Worm (Caenorhabditis elegans) whole organism, L4 larva: ENCODE data around the gene piit-1.

ENCODE experiments used
- F37D6.2 ChIP-seq: sonication (generic microtip); optimal IDR thresholded peaks from 2 replicates; lab custom pipeline; 2016; ENCODE audit warnings: mild to moderate bottlenecking, missing genetic modification characterization, missing compliant biosample characterization
- F44E2.7 ChIP-seq: fragments of 200-800 bp; sonication (Bioruptor generic); IDR thresholded peaks from 2 replicates; pipeline ENCODE4 v2.1.2; 2022; ENCODE audit warnings: missing genetic modification characterization, missing compliant biosample characterization
- T20F7.1 ChIP-seq: fragments of 200-800 bp; sonication (Bioruptor generic); optimal IDR thresholded peaks from 2 replicates; lab custom pipeline; 2018; ENCODE audit warnings: mild to moderate bottlenecking, missing genetic modification characterization, missing compliant biosample characterization
- Y105C5A.15 ChIP-seq: fragments of 200-800 bp; sonication (Bioruptor generic); IDR thresholded peaks from 2 replicates; pipeline ENCODE4 v1.3.6; 2022; ENCODE audit warnings: missing genetic modification characterization, missing compliant biosample characterization
- Y5F2A.4 ChIP-seq: fragments of 200-800 bp; sonication (Bioruptor generic); optimal IDR thresholded peaks from 2 replicates; lab custom pipeline; 2018; ENCODE audit warnings: mild to moderate bottlenecking, missing genetic modification characterization, missing compliant biosample characterization
- Y75B8A.6 ChIP-seq: fragments of 200-800 bp; sonication (Bioruptor generic); IDR thresholded peaks from 2 replicates; pipeline ENCODE4 v1.3.6; 2022; ENCODE audit warnings: missing genetic modification reagents, missing genetic modification characterization, missing compliant biosample characterization
- ZK546.5 ChIP-seq, 2 experiments: sonication (generic microtip); optimal IDR thresholded peaks; 2 replicates each; lab custom pipeline; 2017; ENCODE audit warnings: missing biosample characterization in 2 of 2, missing genetic modification characterization in 2 of 2
- aha-1 ChIP-seq: fragments of 150-350 bp; peaks from one replicate; lab custom pipeline; 2014; ENCODE audit warnings: missing biosample characterization, missing genetic modification characterization
- aly-2 ChIP-seq: sonication (generic microtip); optimal IDR thresholded peaks from 2 replicates; lab custom pipeline; 2018; ENCODE audit warnings: missing biosample characterization, missing genetic modification characterization
- ama-1 ChIP-seq: fragments of 150-350 bp; optimal IDR thresholded peaks from 2 replicates; lab custom pipeline; 2014; ENCODE audit warnings: inconsistent platforms, mixed read lengths
- attf-4 ChIP-seq: sonication (generic microtip); optimal IDR thresholded peaks from 3 replicates; lab custom pipeline; 2017; ENCODE audit warnings: missing biosample characterization, missing genetic modification characterization
- ceh-20 ChIP-seq: fragments of 200-800 bp; sonication (Bioruptor generic); IDR thresholded peaks from 2 replicates; pipeline ENCODE4 v1.3.6; 2022; ENCODE audit warnings: missing genetic modification reagents, missing genetic modification characterization, missing compliant biosample characterization
- ceh-32 ChIP-seq: sonication (generic microtip); optimal IDR thresholded peaks from 2 replicates; lab custom pipeline; 2016; ENCODE audit warnings: mild to moderate bottlenecking, missing genetic modification characterization, missing compliant biosample characterization; ENCODE audit not compliant: poor library complexity
- ceh-44 ChIP-seq: fragments of 200-800 bp; sonication (Bioruptor generic); IDR thresholded peaks from 2 replicates; pipeline ENCODE4 v1.3.6; 2022; ENCODE audit warnings: missing genetic modification reagents, missing genetic modification characterization, missing compliant biosample characterization
- cey-2 ChIP-seq: sonication (generic microtip); optimal IDR thresholded peaks from 3 replicates; lab custom pipeline; 2017; ENCODE audit warnings: missing genetic modification characterization, mild to moderate bottlenecking, missing compliant biosample characterization, antibody characterized with exemption, borderline replicate concordance; ENCODE audit not compliant: insufficient read depth
- daf-12 ChIP-seq: fragments of 150-350 bp; optimal IDR thresholded peaks from 2 replicates; lab custom pipeline; 2014; ENCODE audit warnings: missing biosample characterization, missing genetic modification reagents, missing genetic modification characterization
- daf-16 ChIP-seq, 3 experiments: sonication (generic microtip); optimal IDR thresholded peaks; 2 replicates each; lab custom pipeline; 2016 to 2017; ENCODE audit warnings: missing genetic modification characterization in 3 of 3, missing genetic modification reagents in 3 of 3, mild to moderate bottlenecking in 2 of 3, missing compliant biosample characterization in 2 of 3, missing biosample characterization in 1 of 3, moderate library complexity in 1 of 3
- daf-19 ChIP-seq: fragments of 200-800 bp; sonication (Bioruptor generic); conservative IDR thresholded peaks from 2 replicates; pipeline ENCODE4 v1.3.6; 2022; ENCODE audit warnings: missing genetic modification characterization, missing compliant biosample characterization
- dmd-6 ChIP-seq: fragments of 200-800 bp; sonication (Bioruptor generic); IDR thresholded peaks from 2 replicates; pipeline ENCODE4 v1.3.6; 2022; ENCODE audit warnings: missing genetic modification reagents, missing genetic modification characterization, missing compliant biosample characterization
- dmd-8 ChIP-seq: fragments of 200-800 bp; sonication (Bioruptor generic); IDR thresholded peaks from 2 replicates; pipeline ENCODE4 v1.3.6; 2022; ENCODE audit warnings: missing genetic modification characterization, missing compliant biosample characterization
- dmd-9 ChIP-seq: fragments of 200-800 bp; sonication (Bioruptor generic); IDR thresholded peaks from 2 replicates; pipeline ENCODE4 v1.3.6; 2022; ENCODE audit warnings: missing genetic modification reagents, missing genetic modification characterization, missing compliant biosample characterization
- duxl-1 ChIP-seq: sonication (generic microtip); optimal IDR thresholded peaks from 2 replicates; lab custom pipeline; 2016; ENCODE audit warnings: mild to moderate bottlenecking, missing genetic modification characterization, moderate library complexity, missing compliant biosample characterization; ENCODE audit not compliant: poor library complexity
- dve-1 ChIP-seq: sonication (generic microtip); optimal IDR thresholded peaks from 2 replicates; lab custom pipeline; 2017; ENCODE audit warnings: antibody characterized with exemption, mild to moderate bottlenecking, missing genetic modification characterization, missing compliant biosample characterization; ENCODE audit not compliant: insufficient read depth
- gei-8 ChIP-seq: fragments of 200-800 bp; sonication (Bioruptor generic); optimal IDR thresholded peaks from 2 replicates; lab custom pipeline; 2018; ENCODE audit warnings: mild to moderate bottlenecking, missing genetic modification characterization, missing compliant biosample characterization
- hif-1 ChIP-seq, 2 experiments: sonication (generic microtip); optimal IDR thresholded peaks; 2 replicates each; lab custom pipeline; 2016 to 2017; ENCODE audit warnings: missing compliant biosample characterization in 2 of 2, missing genetic modification characterization in 2 of 2, missing genetic modification reagents in 2 of 2, missing genotype in 2 of 2, mild to moderate bottlenecking in 1 of 2
- hlh-11 ChIP-seq: fragments of 200-800 bp; sonication (Bioruptor generic); optimal IDR thresholded peaks from 2 replicates; lab custom pipeline; 2018; ENCODE audit warnings: mild to moderate bottlenecking, missing genetic modification characterization, missing compliant biosample characterization
- hlh-30 ChIP-seq: sonication (generic microtip); optimal IDR thresholded peaks from 2 replicates; lab custom pipeline; 2017; ENCODE audit warnings: antibody characterized with exemption, mild to moderate bottlenecking, missing genetic modification characterization, missing compliant biosample characterization; ENCODE audit not compliant: insufficient read depth
- lim-7 ChIP-seq: fragments of 200-800 bp; sonication (Bioruptor generic); IDR thresholded peaks from 2 replicates; pipeline ENCODE4 v1.3.6; 2022; ENCODE audit warnings: missing genetic modification characterization, missing compliant biosample characterization
- lin-39 ChIP-seq: fragments of 150-350 bp; optimal IDR thresholded peaks from 2 replicates; lab custom pipeline; 2014; ENCODE audit warnings: missing biosample characterization, missing genetic modification reagents, missing genetic modification characterization
- lir-3 ChIP-seq: sonication (generic microtip); optimal IDR thresholded peaks from 2 replicates; lab custom pipeline; 2016; ENCODE audit warnings: mild to moderate bottlenecking, missing genetic modification characterization, missing compliant biosample characterization
- lsy-2 ChIP-seq, 2 experiments: fragments of 150-350 bp in 1 of 2; sonication (generic microtip) in 1 of 2; optimal IDR thresholded peaks; 2 replicates each; lab custom pipeline; 2014 to 2017; ENCODE audit warnings: missing biosample characterization in 2 of 2, missing genetic modification characterization in 2 of 2
- mdl-1 ChIP-seq, 2 experiments: fragments of 150-350 bp in 1 of 2; sonication (generic microtip) in 1 of 2; optimal IDR thresholded peaks; 2 replicates each; lab custom pipeline; 2014 to 2017; ENCODE audit warnings: missing biosample characterization in 2 of 2, missing genetic modification characterization in 2 of 2
- mep-1 ChIP-seq: fragments of 150-350 bp; sonication (generic microtip); optimal IDR thresholded peaks from 3 replicates; lab custom pipeline; 2014; ENCODE audit warnings: missing biosample characterization, missing genetic modification characterization
- mxl-3 ChIP-seq: fragments of 200-800 bp; sonication (Bioruptor generic); optimal IDR thresholded peaks from 2 replicates; lab custom pipeline; 2018; ENCODE audit warnings: mild to moderate bottlenecking, missing genetic modification characterization, missing compliant biosample characterization
- nhr-11 ChIP-seq: fragments of 150-350 bp; optimal IDR thresholded peaks from 2 replicates; lab custom pipeline; 2014; ENCODE audit warnings: missing biosample characterization, missing genetic modification characterization
- nhr-28 ChIP-seq: fragments of 150-350 bp; optimal IDR thresholded peaks from 2 replicates; lab custom pipeline; 2014; ENCODE audit warnings: missing biosample characterization, missing genetic modification characterization
- nhr-41 ChIP-seq: fragments of 200-800 bp; sonication (Bioruptor generic); IDR thresholded peaks from 2 replicates; pipeline ENCODE4 v1.3.6; 2022; ENCODE audit warnings: missing genetic modification reagents, missing genetic modification characterization, missing compliant biosample characterization
- nhr-48 ChIP-seq: sonication (generic microtip); optimal IDR thresholded peaks from 2 replicates; lab custom pipeline; 2016; ENCODE audit warnings: mild to moderate bottlenecking, missing genetic modification characterization, missing compliant biosample characterization
- nhr-6 ChIP-seq: fragments of 150-350 bp; optimal IDR thresholded peaks from 2 replicates; lab custom pipeline; 2014; ENCODE audit warnings: missing biosample characterization, missing genetic modification characterization
- nhr-76 ChIP-seq: fragments of 150-350 bp; optimal IDR thresholded peaks from 2 replicates; lab custom pipeline; 2014; ENCODE audit warnings: missing biosample characterization, missing genetic modification characterization
- nhr-77 ChIP-seq: fragments of 150-350 bp; optimal IDR thresholded peaks from 2 replicates; lab custom pipeline; 2014; ENCODE audit warnings: missing biosample characterization, missing genetic modification characterization
- pha-4 ChIP-seq, 2 experiments: fragments of 150-350 bp in 1 of 2; fragments of 200-800 bp in 1 of 2; sonication (Bioruptor generic) in 1 of 2; IDR thresholded peaks in 1 of 2; optimal IDR thresholded peaks in 1 of 2; 2 replicates each; pipeline versions ENCODE4 v1.3.6 to Lab custom; 2014 to 2022; ENCODE audit warnings: missing genetic modification characterization in 2 of 2, missing genetic modification reagents in 2 of 2, missing biosample characterization in 1 of 2, missing compliant biosample characterization in 1 of 2
- rbr-2 ChIP-seq: sonication (generic microtip); optimal IDR thresholded peaks from 2 replicates; lab custom pipeline; 2016; ENCODE audit warnings: missing genotype, missing genetic modification characterization, missing compliant biosample characterization
- set-16 ChIP-seq: fragments of 200-800 bp; sonication (Bioruptor generic); IDR thresholded peaks from 2 replicates; pipeline ENCODE4 v1.3.6; 2022; ENCODE audit warnings: missing genetic modification reagents, missing genetic modification characterization, missing compliant biosample characterization
- skn-1 ChIP-seq: fragments of 150-350 bp; optimal IDR thresholded peaks from 2 replicates; lab custom pipeline; 2014; ENCODE audit warnings: missing biosample characterization, missing genetic modification characterization
- snpc-4 ChIP-seq: fragments of 150-350 bp; optimal IDR thresholded peaks from 2 replicates; lab custom pipeline; 2014; ENCODE audit warnings: missing biosample characterization, missing genetic modification characterization
- tag-97 ChIP-seq: fragments of 200-800 bp; sonication (Bioruptor generic); IDR thresholded peaks from 2 replicates; pipeline ENCODE4 v1.3.6; 2022; ENCODE audit warnings: missing genetic modification characterization, missing compliant biosample characterization
- tra-1 ChIP-seq: fragments of 200-800 bp; sonication (Bioruptor generic); IDR thresholded peaks from 2 replicates; pipeline ENCODE4 v1.3.6; 2022; ENCODE audit warnings: missing genetic modification reagents, missing genetic modification characterization, missing compliant biosample characterization
- zag-1 ChIP-seq: fragments of 150-350 bp; optimal IDR thresholded peaks from 2 replicates; lab custom pipeline; 2014; ENCODE audit warnings: missing biosample characterization, missing genetic modification characterization
- zip-2 ChIP-seq: fragments of 150-350 bp; optimal IDR thresholded peaks from 2 replicates; lab custom pipeline; 2014; ENCODE audit warnings: missing biosample characterization, missing genetic modification characterization
- ztf-11 ChIP-seq: fragments of 150-350 bp; optimal IDR thresholded peaks from 2 replicates; lab custom pipeline; 2014; ENCODE audit warnings: missing biosample characterization, missing genetic modification characterization

piit-1 gene

DNA sequence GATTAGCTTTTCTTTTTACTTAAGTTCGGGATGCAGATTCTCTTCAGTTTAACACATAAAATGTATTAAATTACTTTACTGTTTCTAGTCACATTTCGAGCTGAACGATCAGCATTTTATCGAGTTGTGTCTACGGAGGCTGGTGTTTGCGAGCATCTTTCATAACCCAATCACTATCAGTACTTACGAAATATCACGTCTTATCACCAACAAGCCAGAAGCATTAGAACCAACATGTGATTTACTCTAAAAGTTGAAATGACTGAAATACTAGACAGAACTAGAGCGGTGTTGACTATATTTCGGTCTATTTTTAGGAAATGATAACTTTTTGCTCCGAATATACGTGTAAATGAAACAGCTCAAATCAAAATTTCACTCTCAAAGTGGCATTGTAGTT lies 38.5 kb upstream of the piit-1 start (continued):
- TF ChIP-seq pha-4 (GFP tag; IDR thresholded peaks at IDR 0.05; lab: Robert Waterston, UW) (no peak), pha-4 (tag; optimal IDR thresholded peaks at IDR 0.05; lab: Kevin White, UChicago) (no peak), skn-1 (tag; lab: Kevin White, UChicago) (no peak), mep-1 (no peak), dmd-8 (no peak), nhr-48 (tag; lab: Kevin White, UChicago) (peak; percentile 18), nhr-41 (GFP tag; lab: Robert Waterston, UW) (no peak), F44E2.7 (GFP tag; lab: Robert Waterston, UW) (no peak), set-16 (no peak), duxl-1 (tag; lab: Kevin White, UChicago) (no peak), Y75B8A.6 (GFP tag; lab: Robert Waterston, UW) (no peak), nhr-6 (tag; lab: Kevin White, UChicago) (no peak), ZK546.5 (tag; optimal IDR thresholded peaks at IDR 0.05; lab: Kevin White, UChicago) (no peak), rbr-2 (tag; lab: Kevin White, UChicago) (no peak), daf-12 (no peak), lim-7 (GFP tag; lab: Robert Waterston, UW) (no peak), aly-2 (tag; lab: Kevin White, UChicago) (no peak), nhr-28 (peak; percentile 75), gei-8 (GFP tag; lab: Kevin White, UChicago) (no peak), dmd-9 (no peak), aha-1 (tag; lab: Kevin White, UChicago) (no peak), hlh-30 (tag; lab: Kevin White, UChicago) (peak; percentile 45), daf-16 (GFP tag; optimal IDR thresholded peaks at IDR 0.05; lab: Kevin White, UChicago) (no peak), daf-16 (tag; optimal IDR thresholded peaks at IDR 0.05; lab: Kevin White, UChicago) (peak; percentile 77), cey-2 (no peak), mxl-3 (GFP tag; lab: Kevin White, UChicago) (no peak), Y105C5A.15 (GFP tag; lab: Robert Waterston, UW) (no peak), T20F7.1 (no peak), F37D6.2 (tag; lab: Kevin White, UChicago) (no peak), nhr-11 (tag; lab: Kevin White, UChicago) (no peak), mdl-1 (tag; optimal IDR thresholded peaks at IDR 0.05; lab: Kevin White, UChicago) (peak in 1 of 2 experiments; percentile 20), hif-1 (tag; optimal IDR thresholded peaks at IDR 0.05; lab: Kevin White, UChicago) (peak in 1 of 2 experiments; percentile 12), zag-1 (tag; lab: Kevin White, UChicago) (no peak), lsy-2 (tag; optimal IDR thresholded peaks at IDR 0.05; lab: Kevin White, UChicago) (no peak), dve-1 (peak; percentile 58), tra-1 (GFP tag; lab: Robert Waterston, UW) (no peak), ceh-44 (GFP tag; lab: Robert Waterston, UW) (no peak), nhr-77 (tag; lab: Kevin White, UChicago) (peak; percentile 34), nhr-76 (tag; lab: Kevin White, UChicago) (no peak)

DNA sequence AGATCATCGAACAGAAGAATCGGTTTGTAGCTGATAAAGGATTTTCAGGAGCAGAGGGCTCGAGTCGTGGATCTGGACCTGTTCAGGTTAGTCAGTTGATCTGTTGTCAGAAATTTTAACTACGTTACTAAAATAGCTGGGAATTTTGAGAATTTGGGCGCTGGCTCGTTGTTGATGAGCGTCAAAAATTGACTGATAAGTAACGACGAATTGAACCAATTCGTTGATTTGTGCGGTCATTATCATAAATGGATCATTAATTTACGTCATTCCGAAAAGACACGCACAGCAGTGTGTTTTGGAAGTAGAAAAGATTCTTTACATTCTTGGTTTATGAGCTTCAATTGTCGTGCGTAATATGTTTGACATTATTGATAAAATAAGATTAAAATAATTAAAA lies 37.9 kb upstream of the piit-1 start:
- TF ChIP-seq lin-39 (no peak), hlh-30 (tag; lab: Kevin White, UChicago) (no peak), nhr-76 (tag; lab: Kevin White, UChicago) (no peak), aha-1 (tag; lab: Kevin White, UChicago) (peak; percentile 46), zip-2 (tag; lab: Kevin White, UChicago) (no peak), ceh-32 (tag; lab: Kevin White, UChicago) (no peak), ceh-20 (GFP tag; lab: Robert Waterston, UW) (no peak), ztf-11 (tag; lab: Kevin White, UChicago) (no peak), ama-1 (lab: Kevin White, UChicago) (no peak), snpc-4 (tag; lab: Kevin White, UChicago) (no peak), cey-2 (no peak), tag-97 (no peak), lir-3 (tag; lab: Kevin White, UChicago) (no peak), attf-4 (tag; lab: Kevin White, UChicago) (no peak), nhr-28 (peak; percentile 49), daf-19 (GFP tag; lab: Robert Waterston, UW) (no peak), dmd-6 (GFP tag; lab: Robert Waterston, UW) (peak; percentile 72), mdl-1 (tag; optimal IDR thresholded peaks at IDR 0.05; lab: Kevin White, UChicago) (no peak), hlh-11 (tag; lab: Kevin White, UChicago) (peak; percentile 49), nhr-41 (GFP tag; lab: Robert Waterston, UW) (no peak), set-16 (no peak), Y5F2A.4 (GFP tag; lab: Kevin White, UChicago) (no peak)
